Worm (Caenorhabditis elegans) whole organism, L4 larva: ENCODE results near the gene ceh-37.

Experiments used
- ama-1 ChIP-seq: fragments of 150-350 bp; optimal IDR thresholded peaks from 2 replicates; lab custom pipeline; 2014; ENCODE audit warnings: inconsistent platforms, mixed read lengths
- ceh-28 ChIP-seq: fragments of 150-350 bp; optimal IDR thresholded peaks from 2 replicates; lab custom pipeline; 2014; ENCODE audit warnings: missing biosample characterization, missing genetic modification reagents, missing genetic modification characterization
- ceh-62 ChIP-seq: sonication (generic microtip); optimal IDR thresholded peaks from 2 replicates; lab custom pipeline; 2017; ENCODE audit warnings: missing biosample characterization, missing genetic modification characterization
- ceh-82 ChIP-seq: sonication (generic microtip); optimal IDR thresholded peaks from 2 replicates; lab custom pipeline; 2017; ENCODE audit warnings: missing biosample characterization, missing genetic modification characterization
- daf-16 ChIP-seq, 3 experiments: sonication (generic microtip); optimal IDR thresholded peaks; 2 replicates each; lab custom pipeline; 2016 to 2017; ENCODE audit warnings: missing genetic modification characterization in 3 of 3, missing genetic modification reagents in 3 of 3, mild to moderate bottlenecking in 2 of 3, missing compliant biosample characterization in 2 of 3, missing biosample characterization in 1 of 3, moderate library complexity in 1 of 3
- dmd-8 ChIP-seq: fragments of 200-800 bp; sonication (Bioruptor generic); IDR thresholded peaks from 2 replicates; pipeline ENCODE4 v1.3.6; 2022; ENCODE audit warnings: missing genetic modification characterization, missing compliant biosample characterization
- lin-39 ChIP-seq: fragments of 150-350 bp; optimal IDR thresholded peaks from 2 replicates; lab custom pipeline; 2014; ENCODE audit warnings: missing biosample characterization, missing genetic modification reagents, missing genetic modification characterization
- nhr-25 ChIP-seq: sonication (generic microtip); optimal IDR thresholded peaks from 2 replicates; lab custom pipeline; 2017; ENCODE audit warnings: missing genetic modification characterization, mild to moderate bottlenecking, missing compliant biosample characterization, antibody characterized with exemption, moderate library complexity, borderline replicate concordance; ENCODE audit not compliant: insufficient read depth
- unc-130 ChIP-seq: sonication (generic microtip); optimal IDR thresholded peaks from 2 replicates; lab custom pipeline; 2016; ENCODE audit warnings: missing genetic modification reagents, missing genetic modification characterization, missing compliant biosample characterization
- unc-62 ChIP-seq, 3 experiments: fragments of 150-350 bp in 1 of 3; sonication (generic microtip); optimal IDR thresholded peaks in 2 of 3; peaks in 1 of 3; 1 replicate in 1 of 3; 2 replicates in 2 of 3; lab custom pipeline; 2014 to 2017; ENCODE audit warnings: missing biosample characterization in 3 of 3, missing genetic modification characterization in 3 of 3, missing genetic modification reagents in 3 of 3, missing genotype in 1 of 3
- zag-1 ChIP-seq: fragments of 150-350 bp; optimal IDR thresholded peaks from 2 replicates; lab custom pipeline; 2014; ENCODE audit warnings: missing biosample characterization, missing genetic modification characterization
- ztf-11 ChIP-seq: fragments of 150-350 bp; optimal IDR thresholded peaks from 2 replicates; lab custom pipeline; 2014; ENCODE audit warnings: missing biosample characterization, missing genetic modification characterization

DNA sequence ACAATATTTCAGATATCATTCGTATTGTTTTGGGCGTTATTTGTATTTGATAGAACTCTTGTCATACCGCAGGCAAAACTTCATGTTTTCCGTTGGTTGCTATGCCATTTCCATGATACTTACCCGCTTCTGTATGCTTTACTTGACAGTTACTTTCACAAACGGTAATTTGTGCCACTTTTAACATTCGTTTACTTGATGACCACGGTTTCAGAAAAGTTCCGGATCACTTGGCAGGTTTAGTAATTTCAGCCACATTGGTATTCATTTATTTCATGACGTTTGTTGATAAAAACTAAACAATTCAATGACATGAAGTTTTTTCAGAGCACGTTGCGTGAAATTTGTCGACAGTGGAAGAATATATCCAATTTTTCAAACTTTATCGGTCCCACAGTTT, 28.3 kb downstream of the ceh-37 start:
- TF ChIP-seq ceh-62 (tag; lab: Kevin White, UChicago) (no peak), unc-130 (GFP tag; lab: Kevin White, UChicago) (no peak), dmd-8 (GFP tag; lab: Robert Waterston, UW) (no peak), ceh-28 (no peak), ztf-11 (tag; lab: Kevin White, UChicago) (no peak), unc-62 (GFP tag; optimal IDR thresholded peaks at IDR 0.05 in 1 of 2; lab: Kevin White, UChicago) (no peak), unc-62 (tag; optimal IDR thresholded peaks at IDR 0.05; lab: Kevin White, UChicago) (no peak), ceh-82 (tag; lab: Kevin White, UChicago) (no peak), lin-39 (tag; lab: Kevin White, UChicago) (no peak), zag-1 (no peak), nhr-25 (no peak), daf-16 (GFP tag; optimal IDR thresholded peaks at IDR 0.05; lab: Kevin White, UChicago) (no peak), daf-16 (tag; optimal IDR thresholded peaks at IDR 0.05; lab: Kevin White, UChicago) (no peak), ama-1 (lab: Kevin White, UChicago) (no peak)
